Worm (Caenorhabditis elegans) whole organism, L4 larva: Measurements from ENCODE around the gene srt-11.

Experiments
- ama-1 ChIP-seq: fragments of 150-350 bp; optimal IDR thresholded peaks from 2 replicates; lab custom pipeline; 2014; ENCODE audit warnings: inconsistent platforms, mixed read lengths
- attf-4 ChIP-seq: sonication (generic microtip); optimal IDR thresholded peaks from 3 replicates; lab custom pipeline; 2017; ENCODE audit warnings: missing biosample characterization, missing genetic modification characterization
- ceh-28 ChIP-seq: fragments of 150-350 bp; optimal IDR thresholded peaks from 2 replicates; lab custom pipeline; 2014; ENCODE audit warnings: missing biosample characterization, missing genetic modification reagents, missing genetic modification characterization
- ceh-32 ChIP-seq: sonication (generic microtip); optimal IDR thresholded peaks from 2 replicates; lab custom pipeline; 2016; ENCODE audit warnings: mild to moderate bottlenecking, missing genetic modification characterization, missing compliant biosample characterization; ENCODE audit not compliant: poor library complexity
- snpc-4 ChIP-seq: fragments of 150-350 bp; optimal IDR thresholded peaks from 2 replicates; lab custom pipeline; 2014; ENCODE audit warnings: missing biosample characterization, missing genetic modification characterization
- ztf-11 ChIP-seq: fragments of 150-350 bp; optimal IDR thresholded peaks from 2 replicates; lab custom pipeline; 2014; ENCODE audit warnings: missing biosample characterization, missing genetic modification characterization

ce11 chrII:14778092-14778491 is 27.7 kb upstream of the srt-11 start, which contains the start of gene Y54E2A.8:
- TF ChIP-seq ztf-11 (tag; lab: Kevin White, UChicago) (no peak), ama-1 (lab: Kevin White, UChicago) (no peak), ceh-28 (tag; lab: Kevin White, UChicago) (no peak), attf-4 (tag; lab: Kevin White, UChicago) (no peak), snpc-4 (tag; lab: Kevin White, UChicago) (no peak), ceh-32 (tag; lab: Kevin White, UChicago) (no peak)
